Fruit fly (Drosophila melanogaster) whole organism, embryonic: ENCODE measurements around the gene par-6.
A peak's percentile ranks its signal among the peaks of the same experiment; 100 is the strongest.

Source experiments
- Ada2b ChIP-seq: fragments of 200-800 bp; sonication (Bioruptor generic); IDR thresholded peaks from 2 replicates; pipeline ENCODE4 v1.3.6; 2022; ENCODE audit warnings: missing biosample characterization, missing genetic modification characterization
- Antp ChIP-seq: fragments of 200-800 bp; sonication (Bioruptor generic); optimal IDR thresholded peaks from 3 replicates; lab custom pipeline; 2016; ENCODE audit warnings: missing biosample characterization, missing genetic modification characterization
- BEAF-32 ChIP-seq: fragments of 200-800 bp; sonication (Bioruptor generic); optimal IDR thresholded peaks from 3 replicates; lab custom pipeline; 2017; ENCODE audit warnings: missing biosample characterization, missing genetic modification characterization, mild to moderate bottlenecking, moderate library complexity, missing genetic modification reagents
- Bdp1 ChIP-seq: fragments of 200-800 bp; sonication (Bioruptor generic); optimal IDR thresholded peaks from 3 replicates; lab custom pipeline; 2016; ENCODE audit warnings: missing biosample characterization, missing genetic modification characterization
- CG10979 ChIP-seq: fragments of 200-800 bp; sonication (Bioruptor generic); optimal IDR thresholded peaks from 2 replicates; lab custom pipeline; 2018; ENCODE audit warnings: missing biosample characterization, mild to moderate bottlenecking, missing genetic modification characterization, moderate library complexity
- CG11560 ChIP-seq: fragments of 200-800 bp; sonication (Bioruptor generic); IDR thresholded peaks from 3 replicates; pipeline ENCODE4 v1.3.6; 2022; ENCODE audit warnings: missing biosample characterization, missing genetic modification characterization
- CG15011 ChIP-seq: fragments of 200-800 bp; sonication (Bioruptor generic); optimal IDR thresholded peaks from 3 replicates; lab custom pipeline; 2018; ENCODE audit warnings: missing biosample characterization, mild to moderate bottlenecking, missing genetic modification characterization
- CG2889 ChIP-seq: fragments of 200-800 bp; sonication (Bioruptor generic); IDR thresholded peaks from 3 replicates; pipeline ENCODE4 v1.3.6; 2022; ENCODE audit warnings: missing biosample characterization, missing genetic modification characterization
- CG30431 ChIP-seq: fragments of 200-800 bp; sonication (Bioruptor generic); optimal IDR thresholded peaks from 2 replicates; lab custom pipeline; 2017; ENCODE audit warnings: missing biosample characterization, missing genetic modification characterization
- CG3726 ChIP-seq: fragments of 200-800 bp; sonication (Bioruptor generic); IDR thresholded peaks from 3 replicates; pipeline ENCODE4, ENCODE4 v1.3.6; 2022; ENCODE audit warnings: missing biosample characterization, missing genetic modification characterization
- CG4820 ChIP-seq: fragments of 200-800 bp; sonication (Bioruptor generic); optimal IDR thresholded peaks from 3 replicates; lab custom pipeline; 2016; ENCODE audit warnings: missing biosample characterization, missing genetic modification characterization
- CG5245 ChIP-seq: fragments of 200-800 bp; sonication (Bioruptor generic); optimal IDR thresholded peaks from 3 replicates; lab custom pipeline; 2016; ENCODE audit warnings: missing biosample characterization, missing genetic modification characterization
- CG5953 ChIP-seq: fragments of 200-800 bp; sonication (Bioruptor generic); IDR thresholded peaks from 2 replicates; pipeline ENCODE4 v1.3.6; 2022; ENCODE audit warnings: missing biosample characterization, missing genetic modification characterization
- CG7372 ChIP-seq: fragments of 200-800 bp; sonication (Bioruptor generic); IDR thresholded peaks from 2 replicates; pipeline ENCODE4 v1.3.6; 2022; ENCODE audit warnings: missing biosample characterization, missing genetic modification characterization
- CG7839 ChIP-seq: fragments of 200-800 bp; sonication (Bioruptor generic); optimal IDR thresholded peaks from 3 replicates; lab custom pipeline; 2018; ENCODE audit warnings: missing biosample characterization, mild to moderate bottlenecking, missing genetic modification characterization, moderate library complexity
- CG7928 ChIP-seq: fragments of 200-800 bp; sonication (Bioruptor generic); optimal IDR thresholded peaks from 2 replicates; lab custom pipeline; 2017; ENCODE audit warnings: missing biosample characterization, mild to moderate bottlenecking, missing genetic modification characterization
- CG8359 ChIP-seq: fragments of 200-800 bp; sonication (Bioruptor generic); optimal IDR thresholded peaks from 2 replicates; lab custom pipeline; 2017; ENCODE audit warnings: missing biosample characterization, mild to moderate bottlenecking, missing genetic modification characterization, borderline replicate concordance
- CG9609 ChIP-seq: fragments of 200-800 bp; sonication (Bioruptor generic); optimal IDR thresholded peaks from 3 replicates; lab custom pipeline; 2016; ENCODE audit warnings: missing biosample characterization, missing genetic modification characterization
- Doc3 ChIP-seq: fragments of 200-800 bp; sonication (Bioruptor generic); IDR thresholded peaks from 3 replicates; pipeline ENCODE4 v1.3.6; 2022; ENCODE audit warnings: missing biosample characterization, missing genetic modification characterization; ENCODE audit not compliant: partially characterized antibody
- E2f1 ChIP-seq: fragments of 200-800 bp; sonication (Bioruptor generic); IDR thresholded peaks from 2 replicates; pipeline ENCODE4 v1.3.6; 2022; ENCODE audit warnings: missing biosample characterization, missing genetic modification characterization
- ERR ChIP-seq: fragments of 200-800 bp; sonication (Bioruptor generic); optimal IDR thresholded peaks from 2 replicates; lab custom pipeline; 2016; ENCODE audit warnings: missing biosample characterization, missing genetic modification characterization
- HLH4C ChIP-seq: fragments of 200-800 bp; sonication (Bioruptor generic); IDR thresholded peaks from 3 replicates; pipeline ENCODE4 v1.3.6; 2022; ENCODE audit warnings: missing biosample characterization, missing genetic modification characterization; ENCODE audit not compliant: partially characterized antibody
- HmgZ ChIP-seq: fragments of 200-800 bp; sonication (Bioruptor generic); optimal IDR thresholded peaks from 2 replicates; lab custom pipeline; 2018; ENCODE audit warnings: missing biosample characterization, mild to moderate bottlenecking, missing genetic modification characterization
- Hr78 ChIP-seq, 2 experiments: fragments of 200-800 bp in 1 of 2; fragments of >200 bp in 1 of 2; sonication (Bioruptor generic) in 1 of 2; optimal IDR thresholded peaks; 2 replicates each; lab custom pipeline; 2017 to 2019; ENCODE audit warnings: missing biosample characterization in 2 of 2, missing genetic modification characterization in 2 of 2, mild to moderate bottlenecking in 1 of 2, moderate library complexity in 1 of 2
- Kr ChIP-seq: fragments of 200-800 bp; sonication (Bioruptor generic); optimal IDR thresholded peaks from 2 replicates; lab custom pipeline; 2017; ENCODE audit warnings: missing biosample characterization, mild to moderate bottlenecking, missing genetic modification characterization
- NC2β ChIP-seq: fragments of 200-800 bp; sonication (Bioruptor generic); optimal IDR thresholded peaks from 2 replicates; lab custom pipeline; 2016; ENCODE audit warnings: missing biosample characterization, missing genetic modification characterization
- Rx ChIP-seq: fragments of 200-800 bp; sonication (Bioruptor generic); IDR thresholded peaks from 2 replicates; pipeline ENCODE4 v1.3.6; 2022; ENCODE audit warnings: missing biosample characterization, missing genetic modification characterization
- Side ChIP-seq: fragments of 200-800 bp; sonication (Bioruptor generic); optimal IDR thresholded peaks from 2 replicates; lab custom pipeline; 2016; ENCODE audit warnings: missing biosample characterization, missing genetic modification characterization
- Usf ChIP-seq: fragments of 200-800 bp; sonication (Bioruptor generic); optimal IDR thresholded peaks from 2 replicates; lab custom pipeline; 2017; ENCODE audit warnings: missing genotype, missing biosample characterization, missing genetic modification characterization
- YL-1 ChIP-seq: fragments of 200-800 bp; sonication (Bioruptor generic); optimal IDR thresholded peaks from 3 replicates; lab custom pipeline; 2017; ENCODE audit warnings: missing biosample characterization, mild to moderate bottlenecking, missing genetic modification characterization
- aop ChIP-seq: fragments of 200-800 bp; sonication (Bioruptor generic); IDR thresholded peaks from 2 replicates; pipeline ENCODE4 v1.3.6; 2022; ENCODE audit warnings: missing biosample characterization, missing genetic modification characterization
- ase ChIP-seq: fragments of 200-800 bp; sonication (Bioruptor generic); IDR thresholded peaks from 3 replicates; pipeline ENCODE4 v1.3.6; 2022; ENCODE audit warnings: missing biosample characterization, missing genetic modification characterization
- az2 ChIP-seq: fragments of 200-800 bp; sonication (Bioruptor generic); optimal IDR thresholded peaks from 3 replicates; lab custom pipeline; 2016; ENCODE audit warnings: missing biosample characterization, missing genetic modification characterization
- cg ChIP-seq: fragments of 200-800 bp; sonication (Bioruptor generic); optimal IDR thresholded peaks from 3 replicates; lab custom pipeline; 2019; ENCODE audit warnings: missing biosample characterization, mild to moderate bottlenecking, missing genetic modification characterization, moderate library complexity
- danr ChIP-seq: fragments of 200-800 bp; sonication (Bioruptor generic); IDR thresholded peaks from 2 replicates; pipeline ENCODE4 v1.3.6; 2022; ENCODE audit warnings: missing biosample characterization, missing genetic modification characterization
- dati ChIP-seq: fragments of 200-800 bp; sonication (Bioruptor generic); IDR thresholded peaks from 2 replicates; pipeline ENCODE4 v1.3.6; 2022; ENCODE audit warnings: missing biosample characterization, missing genetic modification characterization
- disco-r ChIP-seq: fragments of 200-800 bp; sonication (Bioruptor generic); optimal IDR thresholded peaks from 2 replicates; lab custom pipeline; 2016; ENCODE audit warnings: missing biosample characterization, missing genetic modification characterization
- dysf ChIP-seq: fragments of 200-800 bp; sonication (Bioruptor generic); IDR thresholded peaks from 3 replicates; pipeline ENCODE4 v1.3.6; 2022; ENCODE audit warnings: missing biosample characterization, missing genetic modification characterization
- fd3F ChIP-seq: fragments of 200-800 bp; sonication (Bioruptor generic); optimal IDR thresholded peaks from 2 replicates; lab custom pipeline; 2018; ENCODE audit warnings: missing biosample characterization, mild to moderate bottlenecking, missing genetic modification characterization, moderate library complexity
- ind ChIP-seq: fragments of 200-800 bp; sonication (Bioruptor generic); optimal IDR thresholded peaks from 3 replicates; lab custom pipeline; 2016; ENCODE audit warnings: missing biosample characterization, missing genetic modification characterization
- knrl ChIP-seq: fragments of 200-800 bp; sonication (Bioruptor generic); IDR thresholded peaks from 3 replicates; pipeline ENCODE4 v1.3.6; 2022; ENCODE audit warnings: missing biosample characterization, missing genetic modification characterization; ENCODE audit not compliant: partially characterized antibody
- mld ChIP-seq: fragments of 200-800 bp; sonication (Bioruptor generic); IDR thresholded peaks from 3 replicates; pipeline ENCODE4 v1.3.6; 2022; ENCODE audit warnings: missing biosample characterization, missing genetic modification characterization; ENCODE audit not compliant: partially characterized antibody
- oc ChIP-seq: fragments of 200-800 bp; sonication (Bioruptor generic); optimal IDR thresholded peaks from 2 replicates; lab custom pipeline; 2018; ENCODE audit warnings: missing biosample characterization, mild to moderate bottlenecking, missing genetic modification characterization, moderate library complexity
- p53 ChIP-seq: fragments of 200-800 bp; sonication (Bioruptor generic); optimal IDR thresholded peaks from 2 replicates; lab custom pipeline; 2016; ENCODE audit warnings: missing biosample characterization, missing genetic modification characterization
- pan ChIP-seq, 4 experiments: fragments of >200 bp in 3 of 4; fragments of 200-800 bp in 1 of 4; sonication (Bioruptor generic) in 1 of 4; optimal IDR thresholded peaks in 3 of 4; IDR thresholded peaks in 1 of 4; 2 replicates each; pipeline versions ENCODE4 v1.3.6 to Lab custom; 2017 to 2022; ENCODE audit warnings: missing biosample characterization in 2 of 4, missing genetic modification characterization in 2 of 4, mixed read lengths in 1 of 4
- sim ChIP-seq: fragments of 200-800 bp; sonication (Bioruptor generic); IDR thresholded peaks from 2 replicates; pipeline ENCODE4 v1.3.6; 2022; ENCODE audit warnings: missing biosample characterization, missing genetic modification characterization
- slbo ChIP-seq: fragments of 200-800 bp; sonication (Bioruptor generic); IDR thresholded peaks from 2 replicates; pipeline ENCODE4 v1.3.6; 2022; ENCODE audit warnings: missing biosample characterization, missing genetic modification characterization
- ssp ChIP-seq: fragments of 200-800 bp; sonication (Bioruptor generic); IDR thresholded peaks from 2 replicates; pipeline ENCODE4 v1.3.6; 2022; ENCODE audit warnings: missing biosample characterization, missing genetic modification characterization
- tna ChIP-seq: fragments of 200-800 bp; sonication (Bioruptor generic); IDR thresholded peaks from 2 replicates; pipeline ENCODE4 v1.3.6; 2022; ENCODE audit warnings: missing biosample characterization, missing genetic modification characterization; ENCODE audit not compliant: partially characterized antibody
- twi ChIP-seq: fragments of 200-800 bp; optimal IDR thresholded peaks from 2 replicates; lab custom pipeline; 2019; ENCODE audit warnings: missing biosample characterization, mild to moderate bottlenecking, missing genetic modification characterization, moderate library complexity

par-6 gene

DNA sequence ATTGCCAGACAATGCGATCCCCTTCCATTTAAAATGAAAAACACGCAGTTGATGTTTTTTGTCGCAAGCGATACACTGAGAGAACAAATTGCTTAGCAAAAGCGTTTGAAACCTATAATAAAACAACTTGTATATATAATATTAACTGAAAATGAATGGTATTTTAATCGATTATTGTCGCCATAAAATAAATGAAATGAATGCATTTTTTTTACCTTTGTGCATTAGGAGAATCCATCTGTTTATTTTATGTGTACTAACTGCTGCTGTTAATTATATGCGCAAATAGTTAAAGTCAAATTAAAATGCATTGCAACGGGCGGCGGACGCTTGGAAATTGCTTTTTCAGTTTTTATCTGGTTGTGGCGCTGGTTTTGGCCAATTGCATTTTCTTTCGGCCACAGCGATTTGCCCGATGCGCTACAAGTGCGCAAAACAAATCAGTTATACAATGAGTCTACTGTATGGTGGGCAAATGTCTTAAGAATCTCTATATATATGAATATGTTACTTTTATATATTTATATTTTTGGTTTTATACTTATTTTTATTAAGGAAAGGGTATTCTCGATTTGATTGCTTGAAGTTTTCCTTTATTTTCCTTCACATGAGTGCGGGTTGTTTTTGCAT, 23.5 kb downstream of the par-6 start (continued):
- TF ChIP-seq az2 (GFP tag; lab: Kevin White, UChicago) (no peak), CG7372 (GFP tag; lab: Robert Waterston, UW) (no peak), Side (GFP tag; lab: Kevin White, UChicago) (no peak), CG4820 (GFP tag; lab: Kevin White, UChicago) (no peak), CG8359 (GFP tag; lab: Kevin White, UChicago) (no peak), BEAF-32 (GFP tag; lab: Kevin White, UChicago) (no peak), CG10979 (tag; lab: Kevin White, UChicago) (peak; percentile 20), CG7839 (tag; lab: Kevin White, UChicago) (peak; percentile 23), Usf (GFP tag; lab: Kevin White, UChicago) (no peak), p53 (GFP tag; lab: Kevin White, UChicago) (no peak), sim (no peak), CG15011 (GFP tag; lab: Kevin White, UChicago) (no peak), Bdp1 (GFP tag; lab: Kevin White, UChicago) (no peak), ERR (GFP tag; lab: Kevin White, UChicago) (no peak), Rx (GFP tag; lab: Robert Waterston, UW) (no peak), Ada2b (GFP tag; lab: Robert Waterston, UW) (peak; percentile 38; the same call in 1 of the 2 replicates), pan (optimal IDR thresholded peaks at IDR 0.05; lab: Kevin White, UChicago) (no peak), pan (GFP tag; optimal IDR thresholded peaks at IDR 0.05 in 1 of 2, IDR thresholded peaks at IDR 0.05 in 1 of 2) (peak in 1 of 2 experiments; percentile 53), mld (GFP tag; lab: Robert Waterston, UW) (no peak), E2f1 (GFP tag; lab: Robert Waterston, UW) (no peak), ind (no peak), aop (no peak), ssp (peak; percentile 11; the same call in 1 of the 2 replicates), danr (GFP tag; lab: Robert Waterston, UW) (no peak), Antp (no peak), CG9609 (no peak), HLH4C (no peak), CG30431 (GFP tag; lab: Kevin White, UChicago) (no peak), slbo (GFP tag; lab: Robert Waterston, UW) (peak; percentile 31; the same call in 1 of the 2 replicates), CG2889 (GFP tag; lab: Robert Waterston, UW) (no peak), CG5953 (GFP tag; lab: Robert Waterston, UW) (no peak), HmgZ (no peak), ase (GFP tag; lab: Robert Waterston, UW) (0 out of 3 replicates have a peak, but pooled peaks have one; percentile 42), knrl (GFP tag; lab: Robert Waterston, UW) (no peak), oc (no peak), dysf (peak; percentile 61), twi (tag; lab: Kevin White, UChicago) (no peak), fd3F (GFP tag; lab: Kevin White, UChicago) (no peak), Kr (GFP tag; lab: Kevin White, UChicago) (no peak), dati (GFP tag; lab: Robert Waterston, UW) (no peak), YL-1 (GFP tag; lab: Kevin White, UChicago) (no peak), Hr78 (GFP tag; optimal IDR thresholded peaks at IDR 0.05; lab: Kevin White, UChicago) (no peak), cg (GFP tag; lab: Kevin White, UChicago) (no peak), disco-r (GFP tag; lab: Kevin White, UChicago) (no peak), CG7928 (GFP tag; lab: Kevin White, UChicago) (no peak), CG3726 (GFP tag; lab: Robert Waterston, UW) (no peak), NC2β (GFP tag; lab: Kevin White, UChicago) (no peak), Doc3 (GFP tag; lab: Robert Waterston, UW) (no peak), CG5245 (no peak), tna (no peak), CG11560 (no peak)
